Fruit fly (Drosophila melanogaster) whole organism, embryonic: ENCODE measurements around the gene CG15186.

Experiments
- Bteb2 ChIP-seq: fragments of 200-800 bp; sonication (Bioruptor generic); optimal IDR thresholded peaks from 2 replicates; lab custom pipeline; 2016; ENCODE audit warnings: missing biosample characterization, missing genetic modification characterization
- CG4404 ChIP-seq: fragments of 200-800 bp; sonication (Bioruptor generic); IDR thresholded peaks from 2 replicates; pipeline ENCODE4 v1.3.6; 2022; ENCODE audit warnings: missing biosample characterization, missing genetic modification characterization
- CoRest ChIP-seq: fragments of 200-800 bp; sonication (Bioruptor generic); optimal IDR thresholded peaks from 3 replicates; lab custom pipeline; 2018; ENCODE audit warnings: missing biosample characterization, mild to moderate bottlenecking, missing genetic modification characterization, moderate library complexity
- Hand ChIP-seq: fragments of 200-800 bp; sonication (Bioruptor generic); optimal IDR thresholded peaks from 2 replicates; lab custom pipeline; 2017; ENCODE audit warnings: mild to moderate bottlenecking, missing biosample characterization, missing genetic modification reagents, missing genetic modification characterization
- Stat92E ChIP-seq, 3 experiments: fragments of >200 bp in 2 of 3; fragments of 200-800 bp in 1 of 3; sonication (Bioruptor generic) in 1 of 3; optimal IDR thresholded peaks; 2 replicates each; lab custom pipeline; 2017 to 2019; ENCODE audit warnings: missing biosample characterization in 3 of 3, missing genetic modification characterization in 3 of 3, mild to moderate bottlenecking in 1 of 3, moderate library complexity in 1 of 3
- hkb ChIP-seq, 2 experiments: fragments of 200-800 bp in 1 of 2; fragments of >200 bp in 1 of 2; sonication (Bioruptor generic) in 1 of 2; IDR thresholded peaks in 1 of 2; optimal IDR thresholded peaks in 1 of 2; 2 replicates each; pipeline versions ENCODE4 v1.3.6 to Lab custom; 2017 to 2022; ENCODE audit warnings: missing biosample characterization in 1 of 2, missing genetic modification characterization in 1 of 2
- unpg ChIP-seq: fragments of 200-800 bp; sonication (Bioruptor generic); optimal IDR thresholded peaks from 3 replicates; lab custom pipeline; 2018; ENCODE audit warnings: missing biosample characterization, mild to moderate bottlenecking, missing genetic modification characterization, moderate library complexity

DNA sequence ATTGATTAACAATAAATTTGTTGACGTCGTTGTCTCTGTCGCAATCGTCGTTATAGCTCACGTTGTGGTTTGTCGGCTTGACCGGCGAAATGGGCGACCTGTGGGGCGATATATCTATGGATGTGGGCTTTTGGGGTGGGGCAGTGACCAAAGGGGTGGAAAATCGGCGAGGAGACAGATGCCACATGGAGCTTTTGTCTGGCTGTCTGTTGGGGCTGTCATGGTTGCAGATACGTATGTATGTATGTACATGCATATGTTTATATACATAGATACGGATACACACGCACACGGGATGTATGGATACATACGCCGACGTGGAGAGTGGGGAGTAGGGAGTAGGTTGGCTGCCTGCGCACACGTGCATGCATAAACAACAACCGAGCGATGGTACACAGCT is 42.9 kb upstream of the CG15186 start:
- TF ChIP-seq Bteb2 (GFP tag; lab: Kevin White, UChicago) (no peak), hkb (optimal IDR thresholded peaks at IDR 0.05; lab: Kevin White, UChicago) (no peak), hkb (GFP tag; IDR thresholded peaks at IDR 0.05; lab: Robert Waterston, UW) (no peak), CG4404 (GFP tag; lab: Robert Waterston, UW) (no peak), Stat92E (GFP tag; optimal IDR thresholded peaks at IDR 0.05; lab: Kevin White, UChicago) (no peak), unpg (GFP tag; lab: Kevin White, UChicago) (no peak), Hand (GFP tag; lab: Kevin White, UChicago) (no peak), CoRest (tag; lab: Kevin White, UChicago) (no peak)
